Worm (Caenorhabditis elegans): ENCODE data around the gene F38B7.10.

F38B7.10 gene

DNA sequence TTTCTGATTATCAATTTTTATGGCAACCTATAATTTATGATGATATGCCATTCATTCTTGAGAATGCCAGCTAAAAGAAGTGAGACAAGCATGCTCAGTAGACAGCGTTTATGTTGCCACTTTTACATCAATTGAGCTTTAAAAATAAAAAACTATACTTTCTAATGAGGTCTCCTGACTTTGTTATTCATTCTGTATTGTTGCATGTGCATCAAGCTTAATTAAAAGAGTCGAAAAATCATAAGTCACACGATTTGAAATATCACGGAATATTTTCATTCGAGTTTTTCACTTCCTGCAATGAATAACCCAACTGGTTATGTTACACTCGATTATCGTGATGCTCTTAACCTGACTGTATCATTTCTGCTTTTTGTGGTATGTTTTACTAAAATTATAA is 17.3 kb downstream of the F38B7.10 start, which contains the start of gene srx-86:
TSS of gene srx-86 (plus strand) at position 301 of the 400 bp plus-strand sequence.
- TF ChIP-seq dve-1 (tag; optimal IDR thresholded peaks at IDR 0.05) (no peak), hlh-15 (tag; optimal IDR thresholded peaks at IDR 0.05) (no peak), ttx-3 (tag; optimal IDR thresholded peaks at IDR 0.05) (no peak), nhr-11 (tag; optimal IDR thresholded peaks at IDR 0.05) (no peak), elt-2 (tag; optimal IDR thresholded peaks at IDR 0.05) (no peak), elt-4 (tag; optimal IDR thresholded peaks at IDR 0.05) (no peak), ceh-18 (tag; optimal IDR thresholded peaks at IDR 0.05) (no peak), unc-86 (tag; optimal IDR thresholded peaks at IDR 0.05) (no peak), sox-2 (GFP tag; IDR thresholded peaks at IDR 0.05) (no peak), ceh-45 (GFP tag; IDR thresholded peaks at IDR 0.05) (no peak), madf-2 (tag; optimal IDR thresholded peaks at IDR 0.05) (no peak), gmeb-2 (tag; optimal IDR thresholded peaks at IDR 0.05) (no peak), odd-2 (tag; optimal IDR thresholded peaks at IDR 0.05) (no peak), rnt-1 (tag; optimal IDR thresholded peaks at IDR 0.05) (no peak), pat-9 (tag; optimal IDR thresholded peaks at IDR 0.05) (no peak), ceh-2 (tag; optimal IDR thresholded peaks at IDR 0.05) (no peak), ref-2 (tag; optimal IDR thresholded peaks at IDR 0.05) (no peak), sox-4 (tag; optimal IDR thresholded peaks at IDR 0.05) (no peak), pha-2 (tag; optimal IDR thresholded peaks at IDR 0.05) (no peak)

DNA sequence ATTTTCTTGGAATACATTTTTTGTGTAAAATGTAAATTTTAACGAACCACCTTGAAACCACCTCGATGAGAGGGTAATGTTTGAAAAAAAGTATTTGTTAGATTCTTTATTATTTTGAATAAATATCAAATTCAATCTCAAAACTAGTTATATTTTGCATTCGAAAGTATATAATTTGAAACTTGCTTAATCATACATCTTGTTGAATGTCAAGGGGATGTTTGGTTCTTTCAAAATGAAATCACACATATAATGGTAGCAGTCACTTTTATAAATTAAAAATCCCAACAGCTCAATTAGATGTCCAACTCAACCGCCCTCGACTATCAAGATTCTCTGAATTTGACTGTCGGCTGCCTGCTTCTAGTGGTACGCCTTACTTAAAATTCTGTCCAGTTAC is 19.2 kb downstream of the F38B7.10 start, which contains the start of gene srx-87:
TSS of gene srx-87 (plus strand) at position 301 of the 400 bp plus-strand sequence.
- TF ChIP-seq ceh-6 (GFP tag; optimal IDR thresholded peaks at IDR 0.05) (no peak), syd-9 (tag; optimal IDR thresholded peaks at IDR 0.05) (no peak), ceh-2 (tag; optimal IDR thresholded peaks at IDR 0.05) (no peak)

DNA sequence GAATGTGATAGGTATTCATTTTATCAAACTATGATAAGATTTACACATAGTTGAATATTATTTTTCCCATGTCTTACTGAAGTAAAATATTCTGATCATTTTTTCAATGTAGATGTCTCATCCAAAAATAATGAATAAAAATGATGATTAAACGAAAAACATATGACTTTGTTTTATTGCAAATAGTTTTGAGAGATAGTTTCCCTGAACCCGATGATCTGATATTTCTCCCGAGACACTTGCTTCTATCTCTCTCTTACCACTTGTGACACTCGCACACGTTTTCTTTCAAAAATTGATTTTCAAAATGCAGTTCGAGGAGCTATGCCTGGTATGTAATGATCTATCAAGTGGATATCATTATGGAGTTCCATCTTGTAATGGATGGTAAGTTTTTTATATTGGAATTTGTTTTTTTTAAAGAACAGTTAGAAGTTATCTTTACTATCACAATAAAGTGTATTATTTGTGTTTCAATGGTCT is 24.9 kb downstream of the F38B7.10 start, which contains the start of the genes nhr-101 and pms-2:
TSS of gene nhr-101 (plus strand) at position 308 of the 483 bp plus-strand sequence.
TSS of gene pms-2 (minus strand) at position 433 of the 483 bp plus-strand sequence.
- TF ChIP-seq sox-4 (tag; optimal IDR thresholded peaks at IDR 0.05) (no peak), ceh-6 (GFP tag; optimal IDR thresholded peaks at IDR 0.05) (no peak), elt-2 (tag; optimal IDR thresholded peaks at IDR 0.05) (no peak), T23F11.4 (GFP tag; optimal IDR thresholded peaks at IDR 0.05) (no peak), ref-2 (tag; optimal IDR thresholded peaks at IDR 0.05) (no peak), Y22D7AL.16 (tag; optimal IDR thresholded peaks at IDR 0.05) (no peak), hlh-30 (tag; optimal IDR thresholded peaks at IDR 0.05; ENCODE audit: insufficient read depth) (no peak), hlh-15 (tag; optimal IDR thresholded peaks at IDR 0.05) (no peak), hlh-8 (tag; optimal IDR thresholded peaks at IDR 0.05) (no peak), ceh-30 (tag; optimal IDR thresholded peaks at IDR 0.05) (no peak), dve-1 (tag; optimal IDR thresholded peaks at IDR 0.05) (no peak), ceh-14 (tag; optimal IDR thresholded peaks at IDR 0.05) (no peak), fkh-10 (GFP tag; optimal IDR thresholded peaks at IDR 0.05) (no peak), ztf-16 (tag; optimal IDR thresholded peaks at IDR 0.05) (no peak), tbx-7 (tag; optimal IDR thresholded peaks at IDR 0.05) (no peak), K02D7.2 (tag; optimal IDR thresholded peaks at IDR 0.05) (no peak)

DNA sequence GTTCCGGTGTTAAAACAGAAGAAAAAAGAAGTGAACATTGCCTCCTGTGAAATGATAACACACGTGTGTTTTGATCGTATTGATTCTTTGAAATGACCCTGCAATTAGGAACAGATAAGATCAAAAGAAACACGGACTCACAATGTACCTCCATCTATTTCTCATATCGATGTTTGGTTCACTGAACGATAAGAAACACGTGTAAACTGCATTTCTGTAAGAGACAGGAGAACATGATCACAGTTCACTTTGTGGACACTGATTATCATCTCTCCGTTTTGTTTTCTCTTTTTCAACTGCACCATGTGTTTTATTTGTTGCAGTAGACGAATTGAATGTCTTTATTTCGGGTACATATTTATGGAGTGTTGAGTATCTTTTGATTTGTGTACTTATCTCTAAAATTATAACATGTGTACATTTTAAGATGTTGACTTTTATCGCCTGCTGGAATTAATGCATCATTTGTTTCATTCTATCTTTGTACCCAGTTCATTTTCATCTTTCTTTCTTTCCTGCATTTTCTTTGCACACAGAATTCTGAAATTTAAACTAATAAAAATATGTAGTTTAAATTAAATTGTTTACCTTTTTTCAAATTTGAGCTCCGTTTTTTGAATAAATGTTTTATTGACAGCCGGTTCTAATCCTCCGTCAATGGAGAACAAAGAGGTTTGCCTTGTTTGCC is 27.6 kb downstream of the F38B7.10 start, which contains the start of the genes H12C20.7 and nhr-68:
TSS of gene H12C20.7 (minus strand) at position 188 of the 688 bp plus-strand sequence.
TSS of gene nhr-68 (plus strand) at position 638 of the 688 bp plus-strand sequence.
- TF ChIP-seq tbx-2 (tag; optimal IDR thresholded peaks at IDR 0.05) (no peak), dve-1 (tag; optimal IDR thresholded peaks at IDR 0.05) (peak; percentile 64), elt-2 (tag; optimal IDR thresholded peaks at IDR 0.05) (peak; percentile 96)

DNA sequence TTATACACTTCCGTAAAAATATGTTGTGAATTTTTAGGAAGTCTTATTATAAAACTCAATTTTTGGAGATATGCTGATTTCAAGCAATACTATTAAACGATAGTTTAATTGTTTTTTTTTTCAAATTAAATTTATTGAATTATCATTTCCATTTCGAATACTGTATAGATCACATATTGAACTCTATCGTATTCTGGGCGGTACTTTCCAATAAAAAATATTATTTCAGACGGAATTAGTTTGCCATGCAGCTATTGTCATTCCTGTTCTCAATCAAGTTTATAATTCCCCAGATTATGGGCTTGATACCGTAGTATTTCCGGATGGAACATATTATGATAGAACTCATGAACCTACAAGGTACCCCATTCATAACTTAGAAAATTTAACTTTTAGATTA is 29.2 kb downstream of the F38B7.10 start:
- TF ChIP-seq ceh-22 (tag; optimal IDR thresholded peaks at IDR 0.05) (no peak), hlh-15 (tag; optimal IDR thresholded peaks at IDR 0.05) (no peak), ets-4 (tag; optimal IDR thresholded peaks at IDR 0.05) (no peak), ceh-45 (GFP tag; IDR thresholded peaks at IDR 0.05) (no peak), pha-2 (tag; optimal IDR thresholded peaks at IDR 0.05) (no peak), elt-4 (tag; optimal IDR thresholded peaks at IDR 0.05) (no peak), T23F11.4 (GFP tag; optimal IDR thresholded peaks at IDR 0.05) (no peak), ceh-18 (tag; optimal IDR thresholded peaks at IDR 0.05) (no peak), C38D4.7 (GFP tag; optimal IDR thresholded peaks at IDR 0.05) (no peak), K09A11.1 (tag; optimal IDR thresholded peaks at IDR 0.05; ENCODE audit: insufficient read depth) (no peak), dve-1 (tag; optimal IDR thresholded peaks at IDR 0.05) (no peak)
